Fruit fly (Drosophila melanogaster) whole organism: ENCODE data around the gene CG4766.

Experiments used
- CG8478 ChIP-seq: fragments of >200 bp; optimal IDR thresholded peaks from 2 replicates; lab custom pipeline; 2018; ENCODE audit warnings: inconsistent platforms
- pan ChIP-seq: fragments of >200 bp; optimal IDR thresholded peaks from 2 replicates; lab custom pipeline; 2017
- psq ChIP-seq: fragments of >200 bp; optimal IDR thresholded peaks from 2 replicates; lab custom pipeline; 2017

- TF ChIP-seq CG8478 (lab: Kevin White, UChicago) (no peak), pan (lab: Kevin White, UChicago) (no peak), psq (lab: Kevin White, UChicago) (no peak)
These were observed 6.9 kb upstream of the CG4766 start for dm6 chrX:6007502-6007901.
